Worm (Caenorhabditis elegans) whole organism, L4 larva: ENCODE data around the gene CC8.3.
A peak's percentile ranks its signal among the peaks of the same experiment; 100 is the strongest.

ENCODE experiments used
- F37D6.2 ChIP-seq: sonication (generic microtip); optimal IDR thresholded peaks from 2 replicates; lab custom pipeline; 2016; ENCODE audit warnings: mild to moderate bottlenecking, missing genetic modification characterization, missing compliant biosample characterization
- F44E2.7 ChIP-seq: fragments of 200-800 bp; sonication (Bioruptor generic); IDR thresholded peaks from 2 replicates; pipeline ENCODE4 v2.1.2; 2022; ENCODE audit warnings: missing genetic modification characterization, missing compliant biosample characterization
- T20F7.1 ChIP-seq: fragments of 200-800 bp; sonication (Bioruptor generic); optimal IDR thresholded peaks from 2 replicates; lab custom pipeline; 2018; ENCODE audit warnings: mild to moderate bottlenecking, missing genetic modification characterization, missing compliant biosample characterization
- T26A8.4 ChIP-seq: fragments of 200-800 bp; sonication (Bioruptor generic); IDR thresholded peaks from 2 replicates; pipeline ENCODE4 v1.3.6; 2022; ENCODE audit warnings: missing genetic modification characterization, missing compliant biosample characterization
- ZK337.2 ChIP-seq: fragments of 200-800 bp; sonication (Bioruptor generic); IDR thresholded peaks from 2 replicates; pipeline ENCODE4 v1.3.6; 2022; ENCODE audit warnings: missing genetic modification reagents, missing genetic modification characterization, missing compliant biosample characterization
- aha-1 ChIP-seq: fragments of 150-350 bp; peaks from one replicate; lab custom pipeline; 2014; ENCODE audit warnings: missing biosample characterization, missing genetic modification characterization
- ceh-20 ChIP-seq: fragments of 200-800 bp; sonication (Bioruptor generic); IDR thresholded peaks from 2 replicates; pipeline ENCODE4 v1.3.6; 2022; ENCODE audit warnings: missing genetic modification reagents, missing genetic modification characterization, missing compliant biosample characterization
- cey-2 ChIP-seq: sonication (generic microtip); optimal IDR thresholded peaks from 3 replicates; lab custom pipeline; 2017; ENCODE audit warnings: missing genetic modification characterization, mild to moderate bottlenecking, missing compliant biosample characterization, antibody characterized with exemption, borderline replicate concordance; ENCODE audit not compliant: insufficient read depth
- ctbp-1 ChIP-seq: fragments of 200-800 bp; sonication (Bioruptor generic); IDR thresholded peaks from 2 replicates; pipeline ENCODE4 v1.3.6; 2022; ENCODE audit warnings: missing genetic modification reagents, missing genetic modification characterization, missing compliant biosample characterization
- daf-12 ChIP-seq: fragments of 150-350 bp; optimal IDR thresholded peaks from 2 replicates; lab custom pipeline; 2014; ENCODE audit warnings: missing biosample characterization, missing genetic modification reagents, missing genetic modification characterization
- dmd-6 ChIP-seq: fragments of 200-800 bp; sonication (Bioruptor generic); IDR thresholded peaks from 2 replicates; pipeline ENCODE4 v1.3.6; 2022; ENCODE audit warnings: missing genetic modification reagents, missing genetic modification characterization, missing compliant biosample characterization
- dmd-8 ChIP-seq: fragments of 200-800 bp; sonication (Bioruptor generic); IDR thresholded peaks from 2 replicates; pipeline ENCODE4 v1.3.6; 2022; ENCODE audit warnings: missing genetic modification characterization, missing compliant biosample characterization
- dpl-1 ChIP-seq: fragments of 150-350 bp; optimal IDR thresholded peaks from 2 replicates; lab custom pipeline; 2014; ENCODE audit warnings: missing biosample characterization, missing genetic modification reagents, missing genetic modification characterization
- egl-43 ChIP-seq: fragments of 200-800 bp; sonication (Bioruptor generic); IDR thresholded peaks from 2 replicates; pipeline ENCODE4 v1.3.6; 2022; ENCODE audit warnings: missing genetic modification reagents, missing genetic modification characterization, missing compliant biosample characterization
- fkh-10 ChIP-seq: fragments of 150-350 bp; optimal IDR thresholded peaks from 2 replicates; lab custom pipeline; 2014; ENCODE audit warnings: missing biosample characterization, missing genetic modification reagents, missing genetic modification characterization
- fos-1 ChIP-seq: fragments of 150-350 bp; optimal IDR thresholded peaks from 2 replicates; lab custom pipeline; 2014; ENCODE audit warnings: missing biosample characterization, missing genetic modification characterization
- hlh-11 ChIP-seq: fragments of 200-800 bp; sonication (Bioruptor generic); optimal IDR thresholded peaks from 2 replicates; lab custom pipeline; 2018; ENCODE audit warnings: mild to moderate bottlenecking, missing genetic modification characterization, missing compliant biosample characterization
- hlh-30 ChIP-seq: sonication (generic microtip); optimal IDR thresholded peaks from 2 replicates; lab custom pipeline; 2017; ENCODE audit warnings: antibody characterized with exemption, mild to moderate bottlenecking, missing genetic modification characterization, missing compliant biosample characterization; ENCODE audit not compliant: insufficient read depth
- lin-1 ChIP-seq: fragments of 200-800 bp; sonication (Bioruptor generic); IDR thresholded peaks from 2 replicates; pipeline ENCODE4 v1.3.6; 2022; ENCODE audit warnings: missing genetic modification reagents, missing genetic modification characterization, missing compliant biosample characterization
- lin-39 ChIP-seq: fragments of 150-350 bp; optimal IDR thresholded peaks from 2 replicates; lab custom pipeline; 2014; ENCODE audit warnings: missing biosample characterization, missing genetic modification reagents, missing genetic modification characterization
- lir-3 ChIP-seq: sonication (generic microtip); optimal IDR thresholded peaks from 2 replicates; lab custom pipeline; 2016; ENCODE audit warnings: mild to moderate bottlenecking, missing genetic modification characterization, missing compliant biosample characterization
- lsy-2 ChIP-seq, 2 experiments: fragments of 150-350 bp in 1 of 2; sonication (generic microtip) in 1 of 2; optimal IDR thresholded peaks; 2 replicates each; lab custom pipeline; 2014 to 2017; ENCODE audit warnings: missing biosample characterization in 2 of 2, missing genetic modification characterization in 2 of 2
- mdt-29 ChIP-seq: fragments of 200-800 bp; sonication (Bioruptor generic); IDR thresholded peaks from 2 replicates; pipeline ENCODE4 v1.3.6; 2022; ENCODE audit warnings: missing genetic modification reagents, missing genetic modification characterization, missing compliant biosample characterization
- mep-1 ChIP-seq: fragments of 150-350 bp; sonication (generic microtip); optimal IDR thresholded peaks from 3 replicates; lab custom pipeline; 2014; ENCODE audit warnings: missing biosample characterization, missing genetic modification characterization
- mes-2 ChIP-seq: sonication (generic microtip); optimal IDR thresholded peaks from 2 replicates; lab custom pipeline; 2016; ENCODE audit warnings: missing genotype, mild to moderate bottlenecking, missing genetic modification characterization, missing compliant biosample characterization; ENCODE audit not compliant: poor library complexity, severe bottlenecking
- mxl-3 ChIP-seq: fragments of 200-800 bp; sonication (Bioruptor generic); optimal IDR thresholded peaks from 2 replicates; lab custom pipeline; 2018; ENCODE audit warnings: mild to moderate bottlenecking, missing genetic modification characterization, missing compliant biosample characterization
- nhr-102 ChIP-seq: sonication (generic microtip); optimal IDR thresholded peaks from 2 replicates; lab custom pipeline; 2016; ENCODE audit warnings: mild to moderate bottlenecking, missing genetic modification characterization, moderate library complexity, missing compliant biosample characterization
- nhr-11 ChIP-seq: fragments of 150-350 bp; optimal IDR thresholded peaks from 2 replicates; lab custom pipeline; 2014; ENCODE audit warnings: missing biosample characterization, missing genetic modification characterization
- nhr-237 ChIP-seq: sonication (generic microtip); optimal IDR thresholded peaks from 2 replicates; lab custom pipeline; 2017; ENCODE audit warnings: missing biosample characterization, missing genetic modification characterization
- nhr-28 ChIP-seq: fragments of 150-350 bp; optimal IDR thresholded peaks from 2 replicates; lab custom pipeline; 2014; ENCODE audit warnings: missing biosample characterization, missing genetic modification characterization
- nhr-42 ChIP-seq: fragments of 200-800 bp; sonication (Bioruptor generic); IDR thresholded peaks from 2 replicates; pipeline ENCODE4 v1.3.6; 2022; ENCODE audit warnings: missing genetic modification characterization, missing compliant biosample characterization
- nhr-48 ChIP-seq: sonication (generic microtip); optimal IDR thresholded peaks from 2 replicates; lab custom pipeline; 2016; ENCODE audit warnings: mild to moderate bottlenecking, missing genetic modification characterization, missing compliant biosample characterization
- nhr-6 ChIP-seq: fragments of 150-350 bp; optimal IDR thresholded peaks from 2 replicates; lab custom pipeline; 2014; ENCODE audit warnings: missing biosample characterization, missing genetic modification characterization
- nhr-77 ChIP-seq: fragments of 150-350 bp; optimal IDR thresholded peaks from 2 replicates; lab custom pipeline; 2014; ENCODE audit warnings: missing biosample characterization, missing genetic modification characterization
- php-3 ChIP-seq: fragments of 200-800 bp; sonication (Bioruptor generic); IDR thresholded peaks from 2 replicates; pipeline ENCODE4 v1.3.6; 2022; ENCODE audit warnings: missing genetic modification reagents, missing genetic modification characterization, missing compliant biosample characterization
- pqm-1 ChIP-seq: sonication (generic microtip); optimal IDR thresholded peaks from 2 replicates; lab custom pipeline; 2017; ENCODE audit warnings: missing biosample characterization, missing genetic modification characterization
- saeg-2 ChIP-seq: fragments of 200-800 bp; sonication (Bioruptor generic); IDR thresholded peaks from 2 replicates; pipeline ENCODE4 v1.3.6; 2022; ENCODE audit warnings: missing genetic modification reagents, missing genetic modification characterization, missing compliant biosample characterization
- sdz-12 ChIP-seq: fragments of 200-800 bp; sonication (Bioruptor generic); optimal IDR thresholded peaks from 2 replicates; lab custom pipeline; 2018; ENCODE audit warnings: mild to moderate bottlenecking, missing genetic modification characterization, missing compliant biosample characterization
- set-16 ChIP-seq: fragments of 200-800 bp; sonication (Bioruptor generic); IDR thresholded peaks from 2 replicates; pipeline ENCODE4 v1.3.6; 2022; ENCODE audit warnings: missing genetic modification reagents, missing genetic modification characterization, missing compliant biosample characterization
- tra-1 ChIP-seq: fragments of 200-800 bp; sonication (Bioruptor generic); IDR thresholded peaks from 2 replicates; pipeline ENCODE4 v1.3.6; 2022; ENCODE audit warnings: missing genetic modification reagents, missing genetic modification characterization, missing compliant biosample characterization
- unc-39 ChIP-seq: sonication (generic microtip); optimal IDR thresholded peaks from 2 replicates; lab custom pipeline; 2017; ENCODE audit warnings: missing biosample characterization, missing genetic modification characterization
- unc-62 ChIP-seq, 3 experiments: fragments of 150-350 bp in 1 of 3; sonication (generic microtip); optimal IDR thresholded peaks in 2 of 3; peaks in 1 of 3; 1 replicate in 1 of 3; 2 replicates in 2 of 3; lab custom pipeline; 2014 to 2017; ENCODE audit warnings: missing biosample characterization in 3 of 3, missing genetic modification characterization in 3 of 3, missing genetic modification reagents in 3 of 3, missing genotype in 1 of 3
- zfp-3 ChIP-seq: fragments of 200-800 bp; sonication (Bioruptor generic); conservative IDR thresholded peaks from 2 replicates; pipeline ENCODE4 v1.3.6; 2022; ENCODE audit warnings: missing genetic modification reagents, missing genetic modification characterization, missing compliant biosample characterization
- zip-2 ChIP-seq: fragments of 150-350 bp; optimal IDR thresholded peaks from 2 replicates; lab custom pipeline; 2014; ENCODE audit warnings: missing biosample characterization, missing genetic modification characterization
- ztf-7 ChIP-seq: fragments of 150-350 bp; optimal IDR thresholded peaks from 2 replicates; lab custom pipeline; 2014; ENCODE audit warnings: missing biosample characterization, missing genetic modification characterization

CC8.3 gene

ce11 chrIV:3621805-3622355, 20.2 kb downstream of the CC8.3 start:
- TF ChIP-seq mes-2 (tag; lab: Kevin White, UChicago) (no peak), mep-1 (tag; lab: Kevin White, UChicago) (no peak), fos-1 (no peak), pqm-1 (no peak), egl-43 (GFP tag; lab: Robert Waterston, UW) (0 out of 2 replicates have a peak, but pooled peaks have one; percentile 23), nhr-42 (no peak), T20F7.1 (GFP tag; lab: Kevin White, UChicago) (no peak), daf-12 (tag; lab: Kevin White, UChicago) (no peak), nhr-77 (tag; lab: Kevin White, UChicago) (no peak), dmd-6 (GFP tag; lab: Robert Waterston, UW) (no peak), ZK337.2 (GFP tag; lab: Robert Waterston, UW) (no peak), unc-39 (tag; lab: Kevin White, UChicago) (no peak), ctbp-1 (GFP tag; lab: Robert Waterston, UW) (peak; percentile 9; the same call in 1 of the 2 replicates), zip-2 (no peak), zfp-3 (no peak), cey-2 (tag; lab: Kevin White, UChicago) (no peak), ceh-20 (GFP tag; lab: Robert Waterston, UW) (no peak), php-3 (no peak), nhr-6 (tag; lab: Kevin White, UChicago) (no peak), ztf-7 (no peak), fkh-10 (no peak), dpl-1 (GFP tag; lab: Kevin White, UChicago) (no peak), unc-62 (GFP tag; optimal IDR thresholded peaks at IDR 0.05 in 1 of 2; lab: Kevin White, UChicago) (peak in 1 of 2 experiments; percentile 57), unc-62 (tag; optimal IDR thresholded peaks at IDR 0.05; lab: Kevin White, UChicago) (no peak), aha-1 (tag; lab: Kevin White, UChicago) (peak; percentile 67), dmd-8 (GFP tag; lab: Robert Waterston, UW) (no peak)

ce11 chrIV:3618719-3619118, 23.4 kb downstream of the CC8.3 start:
- TF ChIP-seq sdz-12 (GFP tag; lab: Kevin White, UChicago): no peak
- TF ChIP-seq lir-3: no peak
- TF ChIP-seq saeg-2: no peak
- TF ChIP-seq lin-39 (tag; lab: Kevin White, UChicago): no peak
- no peak for TF ChIP-seq unc-62 (GFP tag; optimal IDR thresholded peaks at IDR 0.05 in 1 of 2; lab: Kevin White, UChicago)
- no peak for TF ChIP-seq unc-62 (tag; optimal IDR thresholded peaks at IDR 0.05; lab: Kevin White, UChicago)
- no peak for TF ChIP-seq F44E2.7 (GFP tag; lab: Robert Waterston, UW)
- TF ChIP-seq dmd-6 (GFP tag; lab: Robert Waterston, UW): no peak
- no peak for TF ChIP-seq ZK337.2 (GFP tag; lab: Robert Waterston, UW)
- no peak for TF ChIP-seq lin-1 (GFP tag; lab: Robert Waterston, UW)
- no peak for TF ChIP-seq nhr-11 (tag; lab: Kevin White, UChicago)
- TF ChIP-seq dmd-8 (GFP tag; lab: Robert Waterston, UW): no peak
- no peak for TF ChIP-seq mep-1 (tag; lab: Kevin White, UChicago)
- no peak for TF ChIP-seq tra-1
- TF ChIP-seq nhr-237 (tag; lab: Kevin White, UChicago): no peak
- no peak for TF ChIP-seq fkh-10
- no peak for TF ChIP-seq lsy-2 (tag; optimal IDR thresholded peaks at IDR 0.05; lab: Kevin White, UChicago)

- TF ChIP-seq tra-1 (peak; percentile 70; the same call in 1 of the 2 replicates), mxl-3 (GFP tag; lab: Kevin White, UChicago) (no peak), nhr-28 (tag; lab: Kevin White, UChicago) (peak; percentile 31), T26A8.4 (GFP tag; lab: Robert Waterston, UW) (0 out of 2 replicates have a peak, but pooled peaks have one; percentile 7), pqm-1 (peak; percentile 64), ztf-7 (no peak), set-16 (peak; percentile 52), hlh-11 (peak; percentile 86), ceh-20 (GFP tag; lab: Robert Waterston, UW) (0 out of 2 replicates have a peak, but pooled peaks have one; percentile 65), ctbp-1 (GFP tag; lab: Robert Waterston, UW) (peak; percentile 40; the same call in 1 of the 2 replicates), ZK337.2 (GFP tag; lab: Robert Waterston, UW) (no peak), nhr-77 (tag; lab: Kevin White, UChicago) (peak; percentile 5), hlh-30 (tag; lab: Kevin White, UChicago) (peak; percentile 56), nhr-102 (peak; percentile 30), nhr-48 (tag; lab: Kevin White, UChicago) (peak; percentile 40), php-3 (peak; percentile 93), nhr-42 (no peak), egl-43 (GFP tag; lab: Robert Waterston, UW) (0 out of 2 replicates have a peak, but pooled peaks have one; percentile 40), F37D6.2 (tag; lab: Kevin White, UChicago) (no peak), mdt-29 (GFP tag; lab: Robert Waterston, UW) (peak; percentile 54; the same call in 1 of the 2 replicates)
Observed at ce11 chrIV:3613022-3613605, 29.0 kb downstream of the CC8.3 start, which contains the start of gene ltah-1.2. Gene ltah-1.2, minus strand, starts transcription at chrIV:3613072.
